Worm (Caenorhabditis elegans) whole organism, late embryonic: Measurements from ENCODE around the gene srd-45.

Experiments
- madf-2 ChIP-seq: sonication (generic microtip); optimal IDR thresholded peaks from 2 replicates; lab custom pipeline; 2017; ENCODE audit warnings: missing genetic modification characterization, missing compliant biosample characterization
- pha-4 ChIP-seq: fragments of 150-350 bp; optimal IDR thresholded peaks from 2 replicates; lab custom pipeline; 2018; ENCODE audit warnings: missing biosample characterization, missing genetic modification reagents, missing genetic modification characterization

DNA sequence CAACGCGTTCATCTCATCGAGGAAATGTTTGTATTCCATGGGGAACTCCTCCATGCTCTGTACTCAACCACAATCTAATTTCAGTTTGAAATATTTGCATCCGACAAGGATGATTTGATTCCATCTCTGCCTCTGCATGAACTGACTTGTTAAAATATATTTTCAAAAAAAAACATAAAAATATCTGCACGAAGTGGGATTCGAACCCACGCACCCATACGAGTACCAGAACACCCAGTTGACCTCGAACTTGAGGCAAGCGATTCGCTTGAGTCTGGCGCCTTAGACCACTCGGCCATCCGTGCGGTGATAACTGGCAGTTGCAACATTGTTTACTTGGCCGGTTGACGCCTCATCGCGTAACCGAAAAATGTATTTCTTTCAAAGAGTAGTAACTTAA is 19.0 kb downstream of the srd-45 start:
- TF ChIP-seq pha-4 (tag; lab: Kevin White, UChicago) (no peak), madf-2 (tag; lab: Kevin White, UChicago) (no peak)
